Fruit fly (Drosophila melanogaster) Kc167 (cell line): ENCODE data around the gene Mocs2B.

Experiments
- Myc ChIP-seq: fragments of >200 bp; optimal IDR thresholded peaks from 2 replicates; lab custom pipeline; 2017; ENCODE audit warnings: missing external identifiers
- insv ChIP-seq: fragments of >200 bp; optimal IDR thresholded peaks from 3 replicates; lab custom pipeline; 2018; ENCODE audit warnings: missing external identifiers
- psq ChIP-seq: fragments of >200 bp; optimal IDR thresholded peaks from 2 replicates; lab custom pipeline; 2017; ENCODE audit warnings: missing external identifiers

- TF ChIP-seq insv (lab: Kevin White, UChicago) = no peak
- no peak for TF ChIP-seq Myc (lab: Kevin White, UChicago)
- no peak for TF ChIP-seq psq (lab: Kevin White, UChicago)
These were observed 40.4 kb upstream of the Mocs2B start for dm6 chr3R:25167407-25168191.
